Fruit fly (Drosophila melanogaster) whole organism: ENCODE results near the gene Npc2a.

Experiments used
- Dll ChIP-seq: fragments of >200 bp; optimal IDR thresholded peaks from 2 replicates; lab custom pipeline; 2017
- EcR ChIP-seq, 2 experiments: fragments of >200 bp; optimal IDR thresholded peaks; 2 replicates each; lab custom pipeline; 2017; ENCODE audit warnings: missing biosample characterization in 2 of 2, missing genetic modification characterization in 2 of 2, missing genetic modification reagents in 2 of 2
- pan ChIP-seq: fragments of >200 bp; optimal IDR thresholded peaks from 2 replicates; lab custom pipeline; 2017
- psq ChIP-seq: fragments of >200 bp; optimal IDR thresholded peaks from 2 replicates; lab custom pipeline; 2017
- usp ChIP-seq: fragments of >200 bp; optimal IDR thresholded peaks from 2 replicates; lab custom pipeline; 2017; ENCODE audit warnings: missing biosample characterization, missing genetic modification characterization, mixed read lengths

- TF ChIP-seq psq (lab: Kevin White, UChicago) (no peak), pan (lab: Kevin White, UChicago) (no peak), EcR (GFP tag; optimal IDR thresholded peaks at IDR 0.05; lab: Kevin White, UChicago) (no peak), usp (GFP tag; lab: Kevin White, UChicago) (no peak), Dll (lab: Kevin White, UChicago) (no peak)
Measured at dm6 chr2L:2006082-2006669, 18.1 kb downstream of the Npc2a start, which contains the start of gene CG33543.
